Worm (Caenorhabditis elegans): ENCODE results near the gene str-248.
"Not testable (repeated sequence)": the region's sequence is repeated elsewhere in the genome, so short reads cannot be mapped to it uniquely, and the experiment has no call there.

Gene str-248

ce11 chrV:15644575-15644974, 15.1 kb upstream of the str-248 start, which contains the start of gene str-23:
Gene str-23, plus strand, starts transcription at chrV:15644875.
- TF ChIP-seq unc-62 (GFP tag; optimal IDR thresholded peaks at IDR 0.05) = no peak

- not testable (repeated sequence) for TF ChIP-seq unc-62 (GFP tag; optimal IDR thresholded peaks at IDR 0.05)
Measured at ce11 chrV:15643192-15643591, 13.7 kb upstream of the str-248 start, which contains the start of gene C55A1.4. Gene C55A1.4, minus strand, starts transcription at chrV:15643292.

ce11 chrV:15638853-15639252, 9.4 kb upstream of the str-248 start, which contains the start of gene srz-44:
Gene srz-44, minus strand, starts transcription at chrV:15638953.
- TF ChIP-seq unc-62 (GFP tag; optimal IDR thresholded peaks at IDR 0.05) = no peak

ce11 chrV:15625561-15625960, 3.9 kb downstream of the str-248 start, which contains the start of gene C55A1.11:
Gene C55A1.11, plus strand, starts transcription at chrV:15625861.
- no peak for TF ChIP-seq unc-62 (GFP tag; optimal IDR thresholded peaks at IDR 0.05)

- no peak for TF ChIP-seq unc-62 (GFP tag; optimal IDR thresholded peaks at IDR 0.05)
Measured at ce11 chrV:15621518-15621917, 7.9 kb downstream of the str-248 start, which contains the start of gene C55A1.1. Gene C55A1.1, plus strand, starts transcription at chrV:15621818.

ce11 chrV:15614534-15614933, 14.9 kb downstream of the str-248 start:
- no peak for TF ChIP-seq unc-62 (GFP tag; optimal IDR thresholded peaks at IDR 0.05)

- TF ChIP-seq unc-62 (GFP tag; optimal IDR thresholded peaks at IDR 0.05) = no peak
Measured at ce11 chrV:15612886-15613285, 16.6 kb downstream of the str-248 start, which contains the start of gene str-263. Gene str-263, plus strand, starts transcription at chrV:15613186.

- TF ChIP-seq unc-62 (GFP tag; optimal IDR thresholded peaks at IDR 0.05) = no peak
Measured at ce11 chrV:15610350-15610940, 19.0 kb downstream of the str-248 start, which contains the start of the genes fbxa-153 and str-12. Gene fbxa-153, minus strand, starts transcription at chrV:15610384. Gene str-12, plus strand, starts transcription at chrV:15610890.

ce11 chrV:15605045-15605444, 24.4 kb downstream of the str-248 start, which contains the start of gene fbxa-154:
Gene fbxa-154, minus strand, starts transcription at chrV:15605145.
- no peak for TF ChIP-seq unc-62 (GFP tag; optimal IDR thresholded peaks at IDR 0.05)

ce11 chrV:15602253-15602652, 27.2 kb downstream of the str-248 start, which contains the start of gene fbxa-152:
Gene fbxa-152, minus strand, starts transcription at chrV:15602353.
- no peak for TF ChIP-seq unc-62 (GFP tag; optimal IDR thresholded peaks at IDR 0.05)

ce11 chrV:15599762-15600161, 29.7 kb downstream of the str-248 start, which contains the start of gene B0391.14:
Gene B0391.14, minus strand, starts transcription at chrV:15599862.
- not testable (repeated sequence) for TF ChIP-seq unc-62 (GFP tag; optimal IDR thresholded peaks at IDR 0.05)

- TF ChIP-seq unc-62 (GFP tag; optimal IDR thresholded peaks at IDR 0.05) = no peak
Measured at ce11 chrV:15594573-15594972, 34.9 kb downstream of the str-248 start, which contains the start of gene fbxa-139. Gene fbxa-139, minus strand, starts transcription at chrV:15594673.

- not testable (repeated sequence) for TF ChIP-seq unc-62 (GFP tag; optimal IDR thresholded peaks at IDR 0.05)
Measured at ce11 chrV:15590183-15590667, 39.2 kb downstream of the str-248 start, which contains the start of gene F28F8.7. Gene F28F8.7, minus strand, starts transcription at chrV:15590617.

ce11 chrV:15578386-15578785, 51.1 kb downstream of the str-248 start, which contains the start of gene F28F8.9:
Gene F28F8.9, minus strand, starts transcription at chrV:15578673.
- no peak for TF ChIP-seq unc-62 (GFP tag; optimal IDR thresholded peaks at IDR 0.05)
